Worm (Caenorhabditis elegans) whole organism, L4 larva: ENCODE data around the gene C06B3.7.
A peak's percentile ranks its signal among the peaks of the same experiment; 100 is the strongest.

ENCODE experiments used
- F10B5.3 ChIP-seq: sonication (generic microtip); optimal IDR thresholded peaks from 2 replicates; lab custom pipeline; 2016; ENCODE audit warnings: mild to moderate bottlenecking, missing genetic modification characterization, missing compliant biosample characterization
- F37D6.2 ChIP-seq: sonication (generic microtip); optimal IDR thresholded peaks from 2 replicates; lab custom pipeline; 2016; ENCODE audit warnings: mild to moderate bottlenecking, missing genetic modification characterization, missing compliant biosample characterization
- F44E2.7 ChIP-seq: fragments of 200-800 bp; sonication (Bioruptor generic); IDR thresholded peaks from 2 replicates; pipeline ENCODE4 v2.1.2; 2022; ENCODE audit warnings: missing genetic modification characterization, missing compliant biosample characterization
- R02D3.7 ChIP-seq: fragments of 150-350 bp; sonication (generic microtip); optimal IDR thresholded peaks from 3 replicates; lab custom pipeline; 2014; ENCODE audit warnings: missing biosample characterization, missing genetic modification characterization
- T26A8.4 ChIP-seq: fragments of 200-800 bp; sonication (Bioruptor generic); IDR thresholded peaks from 2 replicates; pipeline ENCODE4 v1.3.6; 2022; ENCODE audit warnings: missing genetic modification characterization, missing compliant biosample characterization
- Y105C5A.15 ChIP-seq: fragments of 200-800 bp; sonication (Bioruptor generic); IDR thresholded peaks from 2 replicates; pipeline ENCODE4 v1.3.6; 2022; ENCODE audit warnings: missing genetic modification characterization, missing compliant biosample characterization
- Y5F2A.4 ChIP-seq: fragments of 200-800 bp; sonication (Bioruptor generic); optimal IDR thresholded peaks from 2 replicates; lab custom pipeline; 2018; ENCODE audit warnings: mild to moderate bottlenecking, missing genetic modification characterization, missing compliant biosample characterization
- aha-1 ChIP-seq: fragments of 150-350 bp; peaks from one replicate; lab custom pipeline; 2014; ENCODE audit warnings: missing biosample characterization, missing genetic modification characterization
- ama-1 ChIP-seq: fragments of 150-350 bp; optimal IDR thresholded peaks from 2 replicates; lab custom pipeline; 2014; ENCODE audit warnings: inconsistent platforms, mixed read lengths
- arid-1 ChIP-seq: fragments of 200-800 bp; sonication (Bioruptor generic); conservative IDR thresholded peaks from 2 replicates; pipeline ENCODE4 v1.3.6; 2022; ENCODE audit warnings: missing genetic modification reagents, missing genetic modification characterization, missing compliant biosample characterization
- ceh-44 ChIP-seq: fragments of 200-800 bp; sonication (Bioruptor generic); IDR thresholded peaks from 2 replicates; pipeline ENCODE4 v1.3.6; 2022; ENCODE audit warnings: missing genetic modification reagents, missing genetic modification characterization, missing compliant biosample characterization
- ceh-62 ChIP-seq: sonication (generic microtip); optimal IDR thresholded peaks from 2 replicates; lab custom pipeline; 2017; ENCODE audit warnings: missing biosample characterization, missing genetic modification characterization
- ctbp-1 ChIP-seq: fragments of 200-800 bp; sonication (Bioruptor generic); IDR thresholded peaks from 2 replicates; pipeline ENCODE4 v1.3.6; 2022; ENCODE audit warnings: missing genetic modification reagents, missing genetic modification characterization, missing compliant biosample characterization
- daf-16 ChIP-seq, 3 experiments: sonication (generic microtip); optimal IDR thresholded peaks; 2 replicates each; lab custom pipeline; 2016 to 2017; ENCODE audit warnings: missing genetic modification characterization in 3 of 3, missing genetic modification reagents in 3 of 3, mild to moderate bottlenecking in 2 of 3, missing compliant biosample characterization in 2 of 3, missing biosample characterization in 1 of 3, moderate library complexity in 1 of 3
- dmd-8 ChIP-seq: fragments of 200-800 bp; sonication (Bioruptor generic); IDR thresholded peaks from 2 replicates; pipeline ENCODE4 v1.3.6; 2022; ENCODE audit warnings: missing genetic modification characterization, missing compliant biosample characterization
- dpl-1 ChIP-seq: fragments of 150-350 bp; optimal IDR thresholded peaks from 2 replicates; lab custom pipeline; 2014; ENCODE audit warnings: missing biosample characterization, missing genetic modification reagents, missing genetic modification characterization
- egl-27 ChIP-seq: sonication (generic microtip); optimal IDR thresholded peaks from 3 replicates; lab custom pipeline; 2017; ENCODE audit warnings: missing biosample characterization, missing genetic modification reagents, missing genetic modification characterization
- fkh-10 ChIP-seq: fragments of 150-350 bp; optimal IDR thresholded peaks from 2 replicates; lab custom pipeline; 2014; ENCODE audit warnings: missing biosample characterization, missing genetic modification reagents, missing genetic modification characterization
- hif-1 ChIP-seq, 2 experiments: sonication (generic microtip); optimal IDR thresholded peaks; 2 replicates each; lab custom pipeline; 2016 to 2017; ENCODE audit warnings: missing compliant biosample characterization in 2 of 2, missing genetic modification characterization in 2 of 2, missing genetic modification reagents in 2 of 2, missing genotype in 2 of 2, mild to moderate bottlenecking in 1 of 2
- hlh-11 ChIP-seq: fragments of 200-800 bp; sonication (Bioruptor generic); optimal IDR thresholded peaks from 2 replicates; lab custom pipeline; 2018; ENCODE audit warnings: mild to moderate bottlenecking, missing genetic modification characterization, missing compliant biosample characterization
- lin-1 ChIP-seq: fragments of 200-800 bp; sonication (Bioruptor generic); IDR thresholded peaks from 2 replicates; pipeline ENCODE4 v1.3.6; 2022; ENCODE audit warnings: missing genetic modification reagents, missing genetic modification characterization, missing compliant biosample characterization
- lin-29 ChIP-seq: fragments of 200-800 bp; sonication (Bioruptor generic); IDR thresholded peaks from 2 replicates; pipeline ENCODE4 v1.3.6; 2022; ENCODE audit warnings: missing genetic modification reagents, missing genetic modification characterization, missing compliant biosample characterization
- lin-39 ChIP-seq: fragments of 150-350 bp; optimal IDR thresholded peaks from 2 replicates; lab custom pipeline; 2014; ENCODE audit warnings: missing biosample characterization, missing genetic modification reagents, missing genetic modification characterization
- lir-3 ChIP-seq: sonication (generic microtip); optimal IDR thresholded peaks from 2 replicates; lab custom pipeline; 2016; ENCODE audit warnings: mild to moderate bottlenecking, missing genetic modification characterization, missing compliant biosample characterization
- lsy-2 ChIP-seq, 2 experiments: fragments of 150-350 bp in 1 of 2; sonication (generic microtip) in 1 of 2; optimal IDR thresholded peaks; 2 replicates each; lab custom pipeline; 2014 to 2017; ENCODE audit warnings: missing biosample characterization in 2 of 2, missing genetic modification characterization in 2 of 2
- madf-5 ChIP-seq, 2 experiments: fragments of 200-800 bp; sonication (Bioruptor generic); IDR thresholded peaks; 2 replicates each; pipeline ENCODE4 v1.3.6; 2022; ENCODE audit warnings: missing compliant biosample characterization in 2 of 2, missing genetic modification characterization in 2 of 2
- mdl-1 ChIP-seq, 2 experiments: fragments of 150-350 bp in 1 of 2; sonication (generic microtip) in 1 of 2; optimal IDR thresholded peaks; 2 replicates each; lab custom pipeline; 2014 to 2017; ENCODE audit warnings: missing biosample characterization in 2 of 2, missing genetic modification characterization in 2 of 2
- mep-1 ChIP-seq: fragments of 150-350 bp; sonication (generic microtip); optimal IDR thresholded peaks from 3 replicates; lab custom pipeline; 2014; ENCODE audit warnings: missing biosample characterization, missing genetic modification characterization
- nhr-10 ChIP-seq: fragments of 150-350 bp; optimal IDR thresholded peaks from 2 replicates; lab custom pipeline; 2014; ENCODE audit warnings: missing biosample characterization, missing genetic modification characterization
- nhr-102 ChIP-seq: sonication (generic microtip); optimal IDR thresholded peaks from 2 replicates; lab custom pipeline; 2016; ENCODE audit warnings: mild to moderate bottlenecking, missing genetic modification characterization, moderate library complexity, missing compliant biosample characterization
- nhr-111 ChIP-seq: fragments of 200-800 bp; sonication (Bioruptor generic); optimal IDR thresholded peaks from 2 replicates; lab custom pipeline; 2018; ENCODE audit warnings: mild to moderate bottlenecking, missing genetic modification characterization, missing compliant biosample characterization
- nhr-28 ChIP-seq: fragments of 150-350 bp; optimal IDR thresholded peaks from 2 replicates; lab custom pipeline; 2014; ENCODE audit warnings: missing biosample characterization, missing genetic modification characterization
- nhr-48 ChIP-seq: sonication (generic microtip); optimal IDR thresholded peaks from 2 replicates; lab custom pipeline; 2016; ENCODE audit warnings: mild to moderate bottlenecking, missing genetic modification characterization, missing compliant biosample characterization
- nhr-76 ChIP-seq: fragments of 150-350 bp; optimal IDR thresholded peaks from 2 replicates; lab custom pipeline; 2014; ENCODE audit warnings: missing biosample characterization, missing genetic modification characterization
- nhr-77 ChIP-seq: fragments of 150-350 bp; optimal IDR thresholded peaks from 2 replicates; lab custom pipeline; 2014; ENCODE audit warnings: missing biosample characterization, missing genetic modification characterization
- pha-4 ChIP-seq, 2 experiments: fragments of 150-350 bp in 1 of 2; fragments of 200-800 bp in 1 of 2; sonication (Bioruptor generic) in 1 of 2; IDR thresholded peaks in 1 of 2; optimal IDR thresholded peaks in 1 of 2; 2 replicates each; pipeline versions ENCODE4 v1.3.6 to Lab custom; 2014 to 2022; ENCODE audit warnings: missing genetic modification characterization in 2 of 2, missing genetic modification reagents in 2 of 2, missing biosample characterization in 1 of 2, missing compliant biosample characterization in 1 of 2
- pqm-1 ChIP-seq: sonication (generic microtip); optimal IDR thresholded peaks from 2 replicates; lab custom pipeline; 2017; ENCODE audit warnings: missing biosample characterization, missing genetic modification characterization
- saeg-2 ChIP-seq: fragments of 200-800 bp; sonication (Bioruptor generic); IDR thresholded peaks from 2 replicates; pipeline ENCODE4 v1.3.6; 2022; ENCODE audit warnings: missing genetic modification reagents, missing genetic modification characterization, missing compliant biosample characterization
- sdz-12 ChIP-seq: fragments of 200-800 bp; sonication (Bioruptor generic); optimal IDR thresholded peaks from 2 replicates; lab custom pipeline; 2018; ENCODE audit warnings: mild to moderate bottlenecking, missing genetic modification characterization, missing compliant biosample characterization
- snpc-4 ChIP-seq: fragments of 150-350 bp; optimal IDR thresholded peaks from 2 replicates; lab custom pipeline; 2014; ENCODE audit warnings: missing biosample characterization, missing genetic modification characterization
- spr-3 ChIP-seq: fragments of 200-800 bp; sonication (Bioruptor generic); optimal IDR thresholded peaks from 2 replicates; lab custom pipeline; 2018; ENCODE audit warnings: mild to moderate bottlenecking, missing genetic modification characterization, missing compliant biosample characterization
- tag-97 ChIP-seq: fragments of 200-800 bp; sonication (Bioruptor generic); IDR thresholded peaks from 2 replicates; pipeline ENCODE4 v1.3.6; 2022; ENCODE audit warnings: missing genetic modification characterization, missing compliant biosample characterization
- tra-1 ChIP-seq: fragments of 200-800 bp; sonication (Bioruptor generic); IDR thresholded peaks from 2 replicates; pipeline ENCODE4 v1.3.6; 2022; ENCODE audit warnings: missing genetic modification reagents, missing genetic modification characterization, missing compliant biosample characterization
- zfp-2 ChIP-seq: sonication (generic microtip); optimal IDR thresholded peaks from 2 replicates; lab custom pipeline; 2016; ENCODE audit warnings: mild to moderate bottlenecking, missing genetic modification characterization, missing compliant biosample characterization
- ztf-11 ChIP-seq: fragments of 150-350 bp; optimal IDR thresholded peaks from 2 replicates; lab custom pipeline; 2014; ENCODE audit warnings: missing biosample characterization, missing genetic modification characterization
- ztf-7 ChIP-seq: fragments of 150-350 bp; optimal IDR thresholded peaks from 2 replicates; lab custom pipeline; 2014; ENCODE audit warnings: missing biosample characterization, missing genetic modification characterization

C06B3.7 gene

ce11 chrV:13907557-13908104, 1.9 kb upstream of the C06B3.7 start (continued):
- TF ChIP-seq pha-4 (GFP tag; IDR thresholded peaks at IDR 0.05; lab: Robert Waterston, UW): peak; percentile 37
- TF ChIP-seq pha-4 (tag; optimal IDR thresholded peaks at IDR 0.05; lab: Kevin White, UChicago): no peak
- no peak for TF ChIP-seq lin-39 (tag; lab: Kevin White, UChicago)
- no peak; the same call in 1 of the 2 replicates for TF ChIP-seq ctbp-1
- TF ChIP-seq spr-3 (GFP tag; lab: Kevin White, UChicago): peak; percentile 32
- TF ChIP-seq hif-1 (tag; optimal IDR thresholded peaks at IDR 0.05; lab: Kevin White, UChicago): peak in 1 of 2 experiments; percentile 39
- TF ChIP-seq tag-97 (GFP tag; lab: Robert Waterston, UW): no peak
- TF ChIP-seq sdz-12 (GFP tag; lab: Kevin White, UChicago): peak; percentile 13
- peak; percentile 50; the same call in 1 of the 2 replicates for TF ChIP-seq arid-1
- TF ChIP-seq daf-16 (GFP tag; optimal IDR thresholded peaks at IDR 0.05; lab: Kevin White, UChicago): peak in 1 of 2 experiments; percentile 1
- peak; percentile 18 for TF ChIP-seq daf-16 (tag; optimal IDR thresholded peaks at IDR 0.05; lab: Kevin White, UChicago)
- TF ChIP-seq ztf-11 (tag; lab: Kevin White, UChicago): no peak
- peak; percentile 91 for TF ChIP-seq aha-1
- TF ChIP-seq nhr-77 (tag; lab: Kevin White, UChicago): peak; percentile 89
- TF ChIP-seq mdl-1 (tag; optimal IDR thresholded peaks at IDR 0.05; lab: Kevin White, UChicago): peak in 1 of 2 experiments; percentile 22
- peak; percentile 9; the same call in 1 of the 2 replicates for TF ChIP-seq tra-1 (GFP tag; lab: Robert Waterston, UW)
- no peak for TF ChIP-seq lir-3 (tag; lab: Kevin White, UChicago)
- no peak for TF ChIP-seq nhr-76
- TF ChIP-seq lsy-2 (tag; optimal IDR thresholded peaks at IDR 0.05; lab: Kevin White, UChicago): peak; percentile 69 to 72
- no peak for TF ChIP-seq snpc-4
- TF ChIP-seq nhr-102: peak; percentile 70
- no peak for TF ChIP-seq zfp-2 (tag; lab: Kevin White, UChicago)
- TF ChIP-seq madf-5 (GFP tag; IDR thresholded peaks at IDR 0.05; lab: Robert Waterston, UW): 0 out of 4 replicates have a peak, but pooled peaks of 1 of the 2 experiments have one; percentile 52
- TF ChIP-seq hlh-11 (tag; lab: Kevin White, UChicago): peak; percentile 70

ce11 chrV:13908120-13908915, 1.2 kb upstream of the C06B3.7 start:
- no peak for TF ChIP-seq dpl-1
- no peak for TF ChIP-seq snpc-4
- no peak for TF ChIP-seq nhr-10 (tag; lab: Kevin White, UChicago)
- no peak for TF ChIP-seq daf-16 (GFP tag; optimal IDR thresholded peaks at IDR 0.05; lab: Kevin White, UChicago)
- peak; percentile 3 for TF ChIP-seq daf-16 (tag; optimal IDR thresholded peaks at IDR 0.05; lab: Kevin White, UChicago)
- no peak for TF ChIP-seq lin-29 (GFP tag; lab: Robert Waterston, UW)
- TF ChIP-seq sdz-12 (GFP tag; lab: Kevin White, UChicago): peak; percentile 60
- no peak for TF ChIP-seq Y105C5A.15 (GFP tag; lab: Robert Waterston, UW)
- no peak for TF ChIP-seq fkh-10 (GFP tag; lab: Kevin White, UChicago)
- TF ChIP-seq ceh-62 (tag; lab: Kevin White, UChicago): no peak
- TF ChIP-seq saeg-2 (GFP tag; lab: Robert Waterston, UW): no peak
- no peak for TF ChIP-seq R02D3.7 (tag; lab: Kevin White, UChicago)
- TF ChIP-seq mdl-1 (tag; optimal IDR thresholded peaks at IDR 0.05; lab: Kevin White, UChicago): no peak
- TF ChIP-seq nhr-48 (tag; lab: Kevin White, UChicago): no peak
- no peak for TF ChIP-seq mep-1
- no peak for TF ChIP-seq nhr-76
- no peak for TF ChIP-seq F10B5.3 (tag; lab: Kevin White, UChicago)
- no peak for TF ChIP-seq ztf-7 (tag; lab: Kevin White, UChicago)
- no peak for TF ChIP-seq ama-1 (lab: Kevin White, UChicago)
- TF ChIP-seq nhr-28: no peak
- TF ChIP-seq F37D6.2 (tag; lab: Kevin White, UChicago): no peak
- TF ChIP-seq lsy-2 (tag; optimal IDR thresholded peaks at IDR 0.05; lab: Kevin White, UChicago): no peak
- TF ChIP-seq nhr-102: no peak
- TF ChIP-seq ceh-44 (GFP tag; lab: Robert Waterston, UW): no peak
- TF ChIP-seq lin-1 (GFP tag; lab: Robert Waterston, UW): 0 out of 2 replicates have a peak, but pooled peaks have one; percentile 6
- TF ChIP-seq pqm-1 (tag; lab: Kevin White, UChicago): no peak
- no peak for TF ChIP-seq Y5F2A.4 (GFP tag; lab: Kevin White, UChicago)
- TF ChIP-seq dmd-8: no peak
- TF ChIP-seq nhr-111 (GFP tag; lab: Kevin White, UChicago): no peak
- TF ChIP-seq egl-27: no peak
- TF ChIP-seq hlh-11 (tag; lab: Kevin White, UChicago): no peak
- TF ChIP-seq T26A8.4 (GFP tag; lab: Robert Waterston, UW): peak; percentile 7
- TF ChIP-seq F44E2.7 (GFP tag; lab: Robert Waterston, UW): no peak
